Worm (Caenorhabditis elegans) whole organism, L1 larva: Measurements from ENCODE around the gene Y47D3B.4.
A peak's percentile ranks its signal among the peaks of the same experiment; 100 is the strongest.

Experiments used
- Y116A8C.19 ChIP-seq: sonication (generic microtip); optimal IDR thresholded peaks from 2 replicates; lab custom pipeline; 2016; ENCODE audit warnings: missing compliant biosample characterization, missing genetic modification characterization, borderline replicate concordance
- ceh-8 ChIP-seq: fragments of 200-800 bp; sonication (Bioruptor generic); optimal IDR thresholded peaks from 2 replicates; lab custom pipeline; 2018; ENCODE audit warnings: mild to moderate bottlenecking, missing genetic modification characterization, moderate library complexity, missing compliant biosample characterization
- dsc-1 ChIP-seq: sonication (generic microtip); optimal IDR thresholded peaks from 2 replicates; lab custom pipeline; 2016; ENCODE audit warnings: mild to moderate bottlenecking, missing genetic modification characterization, missing compliant biosample characterization
- efl-1 ChIP-seq, 4 experiments: fragments of 150-350 bp; optimal IDR thresholded peaks in 3 of 4; peaks in 1 of 4; 1 replicate in 1 of 4; 2 replicates in 3 of 4; lab custom pipeline; 2014; ENCODE audit warnings: missing biosample characterization in 2 of 4, missing genetic modification characterization in 2 of 4, missing genetic modification reagents in 2 of 4
- ets-5 ChIP-seq: fragments of 200-800 bp; sonication (Bioruptor generic); IDR thresholded peaks from 2 replicates; pipeline ENCODE4 v1.3.6; 2022; ENCODE audit warnings: missing genetic modification characterization, missing compliant biosample characterization
- hlh-4 ChIP-seq: sonication (generic microtip); optimal IDR thresholded peaks from 2 replicates; lab custom pipeline; 2016; ENCODE audit warnings: mild to moderate bottlenecking, missing genetic modification characterization, missing compliant biosample characterization
- lin-14 ChIP-seq: fragments of 200-800 bp; sonication (Bioruptor generic); optimal IDR thresholded peaks from 2 replicates; lab custom pipeline; 2018; ENCODE audit warnings: mild to moderate bottlenecking, missing genetic modification characterization, moderate library complexity, missing compliant biosample characterization
- mdl-1 ChIP-seq, 2 experiments: fragments of 150-350 bp; optimal IDR thresholded peaks; 2 replicates each; lab custom pipeline; 2014 to 2017; ENCODE audit warnings: missing biosample characterization in 2 of 2, missing genetic modification characterization in 2 of 2, inconsistent platforms in 1 of 2
- nhr-11 ChIP-seq: fragments of 150-350 bp; optimal IDR thresholded peaks from 2 replicates; lab custom pipeline; 2014; ENCODE audit warnings: missing biosample characterization, missing genetic modification characterization
- nhr-19 ChIP-seq: fragments of 200-800 bp; sonication (Bioruptor generic); conservative IDR thresholded peaks from 2 replicates; pipeline ENCODE4 v1.3.6; 2022; ENCODE audit warnings: missing genetic modification characterization, missing compliant biosample characterization
- nhr-28 ChIP-seq: fragments of 150-350 bp; optimal IDR thresholded peaks from 2 replicates; lab custom pipeline; 2014; ENCODE audit warnings: missing biosample characterization, missing genetic modification characterization
- pqm-1 ChIP-seq: sonication (generic microtip); optimal IDR thresholded peaks from 3 replicates; lab custom pipeline; 2017; ENCODE audit warnings: missing biosample characterization, missing genetic modification characterization
- sup-37 ChIP-seq: fragments of 200-800 bp; sonication (Bioruptor generic); optimal IDR thresholded peaks from 2 replicates; lab custom pipeline; 2018; ENCODE audit warnings: mild to moderate bottlenecking, missing genetic modification characterization, missing compliant biosample characterization
- zag-1 ChIP-seq: fragments of 150-350 bp; optimal IDR thresholded peaks from 2 replicates; lab custom pipeline; 2014; ENCODE audit warnings: missing biosample characterization, missing genetic modification characterization

The Y47D3B.4 gene

ce11 chrIII:11453970-11454369, 48.8 kb downstream of the Y47D3B.4 start:
- TF ChIP-seq nhr-28: no peak
- no peak for TF ChIP-seq sup-37 (GFP tag; lab: Kevin White, UChicago)
- peak; percentile 93 for TF ChIP-seq dsc-1 (tag; lab: Kevin White, UChicago)
- TF ChIP-seq pqm-1: no peak
- no peak for TF ChIP-seq Y116A8C.19 (tag; lab: Kevin White, UChicago)
- no peak for TF ChIP-seq ets-5
- TF ChIP-seq hlh-4 (tag; lab: Kevin White, UChicago): no peak

DNA sequence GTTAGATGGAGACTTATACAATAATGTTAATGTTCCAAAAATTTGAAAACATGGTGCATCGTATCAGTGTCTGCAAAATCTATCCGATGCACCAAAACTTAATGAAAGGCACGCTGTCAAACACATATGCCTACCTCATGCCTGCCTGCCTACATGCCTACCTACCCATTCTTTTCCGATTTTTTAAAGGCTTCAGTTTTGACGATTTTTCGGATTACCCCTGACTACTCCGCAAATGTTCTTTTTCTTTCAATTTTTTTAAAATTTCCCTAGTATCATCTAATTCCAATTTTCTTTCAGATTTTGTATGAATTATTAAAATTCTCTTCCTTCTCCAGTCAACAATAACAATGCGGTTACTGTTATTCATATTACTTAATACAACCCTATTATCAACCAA, 51.4 kb downstream of the Y47D3B.4 start, which contains the start of gene plr-1:
Gene plr-1, plus strand, starts transcription at position 301 of the 400 bp plus-strand sequence.
- TF ChIP-seq ceh-8 (GFP tag; lab: Kevin White, UChicago) (no peak), efl-1 (optimal IDR thresholded peaks at IDR 0.05; lab: Kevin White, UChicago) (no peak), efl-1 (GFP tag; optimal IDR thresholded peaks at IDR 0.05 in 1 of 2; lab: Kevin White, UChicago) (peak in 1 of 2 experiments; percentile 19), mdl-1 (tag; optimal IDR thresholded peaks at IDR 0.05; lab: Kevin White, UChicago) (no peak)

DNA sequence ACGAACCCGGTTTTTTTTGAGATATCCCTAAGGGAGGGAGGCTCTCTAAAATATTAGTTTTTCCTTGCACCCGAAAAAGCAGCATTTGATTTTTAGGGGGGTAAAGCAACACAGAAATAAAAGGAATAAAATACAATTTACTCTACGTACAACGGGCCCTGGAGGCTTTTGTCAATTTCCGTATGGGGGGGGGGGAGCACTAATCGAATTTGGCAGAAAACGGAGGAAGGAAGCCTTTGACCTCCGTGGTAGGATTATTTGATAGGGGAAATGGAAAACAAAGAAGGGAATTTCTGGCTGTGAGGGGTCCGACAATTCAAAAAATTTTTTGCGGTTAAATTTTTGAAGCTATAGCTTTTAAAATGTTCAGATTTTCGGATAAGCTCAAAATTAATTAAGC, 52.8 kb downstream of the Y47D3B.4 start:
- TF ChIP-seq nhr-19 (GFP tag; lab: Robert Waterston, UW) (no peak), lin-14 (GFP tag; lab: Kevin White, UChicago) (peak; percentile 54)

ce11 chrIII:11459041-11459440, 53.9 kb downstream of the Y47D3B.4 start:
- TF ChIP-seq nhr-11 (tag; lab: Kevin White, UChicago) (no peak), lin-14 (GFP tag; lab: Kevin White, UChicago) (peak; percentile 62), zag-1 (tag; lab: Kevin White, UChicago) (no peak)
- TF ChIP-seq, all 84 proteins: peak for 1
